Fruit fly (Drosophila melanogaster) whole organism, wandering third instar larva: ENCODE results near the gene Argl.

Experiments used
- CG32264 ChIP-seq: fragments of 200-800 bp; sonication (Bioruptor generic); optimal IDR thresholded peaks from 2 replicates; lab custom pipeline; 2016; ENCODE audit warnings: missing biosample characterization, missing genetic modification characterization
- CrebA ChIP-seq: fragments of 200-800 bp; sonication (Bioruptor generic); optimal IDR thresholded peaks from 2 replicates; lab custom pipeline; 2016; ENCODE audit warnings: missing biosample characterization, mild to moderate bottlenecking, missing genetic modification characterization, borderline replicate concordance
- Dfd ChIP-seq: fragments of >200 bp; optimal IDR thresholded peaks from 2 replicates; lab custom pipeline; 2017; ENCODE audit warnings: missing biosample characterization, missing genetic modification characterization
- Dif ChIP-seq: fragments of 200-275, 200-300 bp; sonication (Bioruptor generic); optimal IDR thresholded peaks from 2 replicates; lab custom pipeline; 2018; ENCODE audit warnings: missing biosample characterization, missing genetic modification characterization; ENCODE audit not compliant: partially characterized antibody
- HLH106 ChIP-seq: fragments of 200-800 bp; optimal IDR thresholded peaks from 3 replicates; lab custom pipeline; 2019; ENCODE audit warnings: missing biosample characterization, mild to moderate bottlenecking, missing genetic modification characterization, moderate library complexity
- Hnf4 ChIP-seq: fragments of 200-800 bp; sonication (Bioruptor generic); optimal IDR thresholded peaks from 2 replicates; lab custom pipeline; 2016; ENCODE audit warnings: missing biosample characterization, mild to moderate bottlenecking, missing genetic modification characterization
- Hr78 ChIP-seq: fragments of >200 bp; optimal IDR thresholded peaks from 2 replicates; lab custom pipeline; 2017; ENCODE audit warnings: missing biosample characterization, missing genetic modification characterization
- Hr83 ChIP-seq: fragments of 200-300 bp; sonication (Bioruptor generic); optimal IDR thresholded peaks from 2 replicates; lab custom pipeline; 2016; ENCODE audit warnings: missing biosample characterization, mild to moderate bottlenecking, missing genetic modification characterization, moderate library complexity; ENCODE audit not compliant: poor library complexity, severe bottlenecking
- Jra ChIP-seq: sonication (Bioruptor generic); optimal IDR thresholded peaks from 2 replicates; lab custom pipeline; 2016; ENCODE audit warnings: missing biosample characterization, missing genetic modification characterization
- Mio ChIP-seq: sonication (Bioruptor generic); optimal IDR thresholded peaks from 2 replicates; lab custom pipeline; 2016; ENCODE audit warnings: missing biosample characterization, missing genetic modification characterization
- Myc ChIP-seq: fragments of >200 bp; optimal IDR thresholded peaks from 2 replicates; lab custom pipeline; 2017
- N ChIP-seq: fragments of >200 bp; optimal IDR thresholded peaks from 2 replicates; lab custom pipeline; 2018; ENCODE audit warnings: missing biosample characterization, missing external identifiers, missing genetic modification characterization
- OdsH ChIP-seq: fragments of 200-800 bp; sonication (Bioruptor generic); optimal IDR thresholded peaks from 2 replicates; lab custom pipeline; 2016; ENCODE audit warnings: missing biosample characterization, mild to moderate bottlenecking, missing genetic modification characterization
- Rel ChIP-seq, 2 experiments: fragments of 200-800 bp; sonication (Bioruptor generic) in 1 of 2; optimal IDR thresholded peaks; 2 replicates in 1 of 2; 3 replicates in 1 of 2; lab custom pipeline; 2016 to 2019; ENCODE audit warnings: mild to moderate bottlenecking in 2 of 2, missing biosample characterization in 2 of 2, missing genetic modification characterization in 2 of 2, moderate library complexity in 1 of 2
- Sp1 ChIP-seq: fragments of 200-800 bp; sonication (Bioruptor generic); optimal IDR thresholded peaks from 3 replicates; lab custom pipeline; 2019; ENCODE audit warnings: missing biosample characterization, mild to moderate bottlenecking, missing genetic modification characterization, moderate library complexity
- Vsx2 ChIP-seq: fragments of 200-300, 225-300 bp; sonication (Bioruptor generic); optimal IDR thresholded peaks from 2 replicates; lab custom pipeline; 2018; ENCODE audit warnings: missing biosample characterization, missing genetic modification characterization; ENCODE audit not compliant: partially characterized antibody
- br ChIP-seq: fragments of 200-800 bp; sonication (Bioruptor generic); optimal IDR thresholded peaks from 2 replicates; lab custom pipeline; 2016; ENCODE audit warnings: missing biosample characterization, missing genetic modification characterization
- brk ChIP-seq: fragments of 200-800 bp; sonication (Bioruptor generic); optimal IDR thresholded peaks from 2 replicates; lab custom pipeline; 2016; ENCODE audit warnings: missing biosample characterization, mild to moderate bottlenecking, missing genetic modification characterization
- dl ChIP-seq, 2 experiments: fragments of 175-275, 200-275 bp in 1 of 2; fragments of 200-275 bp in 1 of 2; sonication (Bioruptor generic); optimal IDR thresholded peaks; lab custom pipeline; 2018; ENCODE audit warnings: mild to moderate bottlenecking in 2 of 2, missing biosample characterization in 2 of 2, missing genetic modification characterization in 2 of 2, moderate library complexity in 2 of 2; ENCODE audit not compliant: partially characterized antibody in 2 of 2, insufficient read depth in 1 of 2
- dmrt93B ChIP-seq: fragments of 200-800 bp; sonication (Bioruptor generic); optimal IDR thresholded peaks from 2 replicates; lab custom pipeline; 2018; ENCODE audit warnings: missing biosample characterization, mild to moderate bottlenecking, missing genetic modification characterization
- dsf ChIP-seq: sonication (Bioruptor generic); optimal IDR thresholded peaks from 2 replicates; lab custom pipeline; 2016; ENCODE audit warnings: missing biosample characterization, missing genetic modification characterization, borderline replicate concordance
- ey ChIP-seq: fragments of 200-800 bp; sonication (Bioruptor generic); optimal IDR thresholded peaks from 2 replicates; lab custom pipeline; 2016; ENCODE audit warnings: missing biosample characterization, missing genetic modification characterization
- foxo ChIP-seq, 2 experiments: fragments of 200-800 bp; sonication (Bioruptor generic); optimal IDR thresholded peaks; 2 replicates in 1 of 2; 3 replicates in 1 of 2; lab custom pipeline; 2016 to 2017; ENCODE audit warnings: missing biosample characterization in 2 of 2, missing genetic modification characterization in 2 of 2
- fru ChIP-seq: fragments of 200-800 bp; sonication (Bioruptor generic); optimal IDR thresholded peaks from 3 replicates; lab custom pipeline; 2016; ENCODE audit warnings: missing biosample characterization, mild to moderate bottlenecking, missing genetic modification characterization
- h ChIP-seq: fragments of 200-800 bp; sonication (Bioruptor generic); optimal IDR thresholded peaks from 3 replicates; lab custom pipeline; 2016; ENCODE audit warnings: missing biosample characterization, mild to moderate bottlenecking, missing genetic modification characterization
- jim ChIP-seq: fragments of 175-275, 200-325 bp; sonication (Bioruptor generic); optimal IDR thresholded peaks from 2 replicates; lab custom pipeline; 2016; ENCODE audit warnings: missing biosample characterization, mild to moderate bottlenecking, missing genetic modification characterization
- lola ChIP-seq: fragments of >200 bp; optimal IDR thresholded peaks from 2 replicates; lab custom pipeline; 2017; ENCODE audit warnings: missing biosample characterization, missing genetic modification characterization
- psq ChIP-seq: fragments of 200-800 bp; sonication (Bioruptor generic); optimal IDR thresholded peaks from 3 replicates; lab custom pipeline; 2017; ENCODE audit warnings: missing biosample characterization, mild to moderate bottlenecking, missing genetic modification characterization, moderate library complexity
- rgr ChIP-seq: fragments of 200-800 bp; sonication (Bioruptor generic); optimal IDR thresholded peaks from 3 replicates; lab custom pipeline; 2016; ENCODE audit warnings: missing biosample characterization, mild to moderate bottlenecking, missing genetic modification characterization
- sage ChIP-seq: fragments of 200-800 bp; sonication (Bioruptor generic); optimal IDR thresholded peaks from 2 replicates; lab custom pipeline; 2016; ENCODE audit warnings: missing biosample characterization, mild to moderate bottlenecking, missing genetic modification characterization
- sv ChIP-seq: fragments of 200-800 bp; sonication (Bioruptor generic); optimal IDR thresholded peaks from 3 replicates; lab custom pipeline; 2016; ENCODE audit warnings: missing biosample characterization, missing genetic modification characterization
- tai ChIP-seq: sonication (Bioruptor generic); optimal IDR thresholded peaks from 2 replicates; lab custom pipeline; 2016; ENCODE audit warnings: missing biosample characterization, missing genetic modification characterization
- usp ChIP-seq: fragments of >200 bp; optimal IDR thresholded peaks from 2 replicates; lab custom pipeline; 2017; ENCODE audit warnings: missing biosample characterization, missing genetic modification characterization

The Argl gene

DNA sequence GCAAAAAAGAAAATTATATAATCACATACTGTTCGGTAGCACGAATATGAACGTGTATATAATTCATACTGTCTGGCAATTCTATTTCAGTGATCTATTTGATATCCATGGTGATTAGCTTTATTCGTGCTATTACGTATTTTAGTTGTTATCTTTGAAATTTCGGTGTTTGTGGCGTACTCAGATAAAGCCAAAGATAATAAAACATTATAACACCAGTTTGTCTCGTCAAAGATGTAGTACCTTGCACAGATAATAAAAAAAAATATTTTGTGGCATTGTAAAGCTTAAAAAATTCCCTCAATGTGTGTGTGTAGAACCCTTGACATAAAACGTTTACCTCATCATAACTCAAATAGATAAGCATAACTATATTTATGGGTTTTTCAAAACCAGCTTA is 6.1 kb upstream of the Argl start:
- no peak for TF ChIP-seq Hr83
- no peak for TF ChIP-seq fru
- TF ChIP-seq Mio (GFP tag; lab: Kevin White, UChicago) = no peak
- TF ChIP-seq OdsH (GFP tag; lab: Kevin White, UChicago) = no peak
- TF ChIP-seq dsf = no peak
- no peak for TF ChIP-seq CrebA
- no peak for TF ChIP-seq dl (GFP tag; optimal IDR thresholded peaks at IDR 0.05; lab: Kevin White, UChicago; ENCODE audit: insufficient read depth in 1 of 2, partially characterized antibody in 2 of 2)
- no peak for TF ChIP-seq Myc (lab: Kevin White, UChicago)
- TF ChIP-seq usp (GFP tag; lab: Kevin White, UChicago) = no peak
- no peak for TF ChIP-seq CG32264 (GFP tag; lab: Kevin White, UChicago)
- TF ChIP-seq Jra = no peak
- TF ChIP-seq HLH106 (tag; lab: Kevin White, UChicago) = no peak
- no peak for TF ChIP-seq Dfd (GFP tag; lab: Kevin White, UChicago)

DNA sequence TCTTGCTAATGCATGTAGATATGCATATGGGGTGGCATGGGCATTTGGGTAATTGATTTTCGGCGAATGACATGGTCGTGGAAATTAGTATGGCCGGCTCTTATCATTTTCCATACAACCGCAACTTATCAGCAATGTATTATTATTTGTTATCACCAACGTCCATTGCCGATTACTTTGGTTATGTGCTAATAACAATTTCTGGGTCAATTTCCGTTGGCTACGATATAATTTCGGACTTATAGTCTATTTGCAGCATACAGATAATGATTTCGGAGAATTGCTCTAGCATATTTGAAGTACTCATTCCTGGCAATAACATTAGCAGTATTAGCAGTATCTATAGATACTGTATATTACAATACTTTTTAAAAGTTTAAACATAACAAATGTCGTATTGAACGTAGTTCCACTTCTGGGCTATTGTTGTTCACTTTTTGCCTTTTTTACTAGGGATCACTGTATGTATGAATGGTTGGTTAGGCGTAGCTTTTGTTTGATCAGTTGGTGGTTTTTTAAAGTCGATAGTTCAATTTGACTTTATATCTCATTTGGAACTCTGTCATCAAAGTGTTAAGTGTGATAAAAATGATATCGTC is 4.9 kb upstream of the Argl start, which contains the start of gene CG46397:
Gene CG46397, plus strand, starts transcription at position 549 of the 599 bp plus-strand sequence.
- TF ChIP-seq jim (GFP tag; lab: Kevin White, UChicago) = no peak
- no peak for TF ChIP-seq CG32264 (GFP tag; lab: Kevin White, UChicago)
- no peak for TF ChIP-seq sv (GFP tag; lab: Kevin White, UChicago)
- no peak for TF ChIP-seq rgr (GFP tag; lab: Kevin White, UChicago)
- no peak for TF ChIP-seq Myc (lab: Kevin White, UChicago)
- TF ChIP-seq Jra = no peak

DNA sequence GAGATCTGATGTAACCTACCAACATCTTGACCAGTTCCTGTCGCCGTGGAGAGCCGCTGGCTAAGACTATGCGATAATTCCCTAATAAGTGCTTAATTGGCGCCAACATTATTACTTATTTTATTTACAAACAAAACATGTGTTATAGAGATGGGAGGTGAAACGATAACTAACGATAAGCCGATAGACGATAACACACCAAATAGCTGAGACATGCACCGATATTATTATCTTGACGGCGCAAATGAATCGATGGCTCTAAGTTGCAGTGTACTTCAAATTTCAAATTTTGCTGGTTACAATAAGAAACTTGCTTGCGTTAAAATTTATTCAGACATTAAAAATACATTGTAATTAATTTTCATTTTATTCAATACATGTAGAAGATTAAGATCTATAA is 1.2 kb upstream of the Argl start, which contains the start of gene CG9515:
Gene CG9515, minus strand, starts transcription at position 148 of the 400 bp plus-strand sequence.
- TF ChIP-seq brk (peak; percentile 61), Sp1 (GFP tag; lab: Kevin White, UChicago) (no peak), Jra (no peak), CG32264 (GFP tag; lab: Kevin White, UChicago) (no peak), Myc (lab: Kevin White, UChicago) (no peak), dmrt93B (GFP tag; lab: Kevin White, UChicago) (no peak), lola (GFP tag; lab: Kevin White, UChicago) (no peak), Hnf4 (GFP tag; lab: Kevin White, UChicago) (peak; percentile 1), h (GFP tag; lab: Kevin White, UChicago) (no peak), Vsx2 (GFP tag; lab: Kevin White, UChicago) (no peak), sage (GFP tag; lab: Kevin White, UChicago) (peak; percentile 15), Rel (GFP tag; optimal IDR thresholded peaks at IDR 0.05; lab: Kevin White, UChicago) (no peak), Rel (tag; optimal IDR thresholded peaks at IDR 0.05; lab: Kevin White, UChicago) (peak; percentile 7)
- TF ChIP-seq, all 38 proteins: peak for 4

DNA sequence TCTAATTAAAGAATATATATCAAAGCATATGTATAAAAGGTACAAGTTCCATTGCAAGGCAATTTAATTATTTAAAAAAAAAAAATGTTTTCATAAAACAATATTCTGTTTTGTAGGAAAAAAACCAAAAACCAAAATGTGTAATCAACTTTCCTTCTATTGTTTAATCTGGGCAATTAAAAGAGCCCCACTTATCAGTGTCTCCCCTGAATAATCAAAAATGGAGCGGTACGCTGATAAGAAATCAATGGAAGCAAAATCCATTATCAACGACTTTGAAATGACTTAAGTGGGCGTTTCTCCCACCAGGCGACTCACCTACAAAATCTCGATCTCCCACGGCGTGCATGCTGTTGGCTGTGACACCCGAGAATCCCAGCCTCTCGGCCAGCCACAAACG is 1.2 kb downstream of the Argl start:
- TF ChIP-seq Myc (lab: Kevin White, UChicago) (no peak), rgr (GFP tag; lab: Kevin White, UChicago) (peak; percentile 30), N (GFP tag; lab: Kevin White, UChicago) (no peak), Rel (GFP tag; optimal IDR thresholded peaks at IDR 0.05; lab: Kevin White, UChicago) (no peak), Rel (tag; optimal IDR thresholded peaks at IDR 0.05; lab: Kevin White, UChicago) (peak; percentile 60)

DNA sequence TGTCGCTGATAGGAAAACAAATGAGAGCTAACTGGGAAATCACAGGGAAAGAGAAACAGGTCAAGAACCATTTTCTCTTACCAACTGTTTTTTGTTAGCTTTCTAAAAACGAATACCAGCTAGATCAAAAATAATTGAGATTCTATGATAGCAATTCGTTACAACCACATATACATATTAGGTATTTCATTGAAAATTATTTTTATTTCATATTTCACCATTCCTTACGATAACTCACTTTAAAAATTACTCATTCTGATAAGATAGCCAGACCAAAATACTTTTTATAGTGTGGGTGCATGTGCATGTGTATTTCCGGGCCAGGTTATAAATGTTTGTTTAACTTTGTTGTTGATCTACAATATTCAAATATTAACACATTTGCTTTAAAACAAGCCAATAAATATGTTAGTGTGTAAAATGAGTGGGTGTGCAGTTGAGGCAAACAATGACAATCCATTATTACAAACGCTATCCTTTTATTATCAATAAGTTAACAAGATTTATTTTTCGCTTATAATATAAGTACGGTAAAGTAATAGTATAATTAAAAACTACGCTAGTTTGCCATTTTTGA is 4.0 kb downstream of the Argl start:
- TF ChIP-seq Vsx2 (GFP tag; lab: Kevin White, UChicago) (no peak), fru (no peak), Jra (no peak), tai (GFP tag; lab: Kevin White, UChicago) (peak; percentile 25), dsf (no peak), Rel (GFP tag; optimal IDR thresholded peaks at IDR 0.05; lab: Kevin White, UChicago) (no peak), Rel (tag; optimal IDR thresholded peaks at IDR 0.05; lab: Kevin White, UChicago) (peak; percentile 73)

DNA sequence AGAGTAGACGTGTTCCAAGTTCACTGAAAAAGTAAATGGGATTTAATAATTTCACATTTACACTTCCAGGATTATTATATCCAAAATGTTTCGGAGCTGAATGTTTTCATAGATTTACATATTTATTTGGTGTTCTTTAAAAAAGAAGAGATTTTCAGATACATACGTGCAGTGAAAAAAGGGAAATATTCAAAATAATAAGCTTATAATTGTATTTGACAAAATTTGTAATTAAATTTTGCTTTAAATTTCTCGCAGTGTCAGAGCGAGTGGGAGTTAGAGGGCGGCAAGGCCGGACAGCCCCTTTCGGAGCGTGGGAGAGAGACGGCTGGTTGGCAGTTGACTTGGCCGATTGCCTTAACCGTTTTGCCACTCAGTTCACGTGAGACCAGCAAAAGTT is 4.9 kb downstream of the Argl start, which contains the start of gene Tsp29Fb:
Gene Tsp29Fb, plus strand, starts transcription at position 388 of the 400 bp plus-strand sequence.
- TF ChIP-seq brk (peak; percentile 67), psq (GFP tag; lab: Kevin White, UChicago) (peak; percentile 64), CG32264 (GFP tag; lab: Kevin White, UChicago) (peak; percentile 24), Myc (lab: Kevin White, UChicago) (no peak), Hnf4 (GFP tag; lab: Kevin White, UChicago) (peak; percentile 55), N (GFP tag; lab: Kevin White, UChicago) (no peak), foxo (GFP tag; optimal IDR thresholded peaks at IDR 0.05; lab: Kevin White, UChicago) (peak in 1 of 2 experiments; percentile 87), sv (GFP tag; lab: Kevin White, UChicago) (peak; percentile 58), HLH106 (tag; lab: Kevin White, UChicago) (peak; percentile 88), Sp1 (GFP tag; lab: Kevin White, UChicago) (peak; percentile 87), Hr78 (no peak), Rel (GFP tag; optimal IDR thresholded peaks at IDR 0.05; lab: Kevin White, UChicago) (no peak), Rel (tag; optimal IDR thresholded peaks at IDR 0.05; lab: Kevin White, UChicago) (peak; percentile 55), fru (peak; percentile 82), CrebA (no peak), tai (GFP tag; lab: Kevin White, UChicago) (peak; percentile 39), h (GFP tag; lab: Kevin White, UChicago) (peak; percentile 87), dmrt93B (GFP tag; lab: Kevin White, UChicago) (peak; percentile 52), br (GFP tag; lab: Kevin White, UChicago) (peak; percentile 78), dl (GFP tag; optimal IDR thresholded peaks at IDR 0.05; lab: Kevin White, UChicago; ENCODE audit: insufficient read depth in 1 of 2, partially characterized antibody in 2 of 2) (no peak), Dif (GFP tag; lab: Kevin White, UChicago) (peak; percentile 52), jim (GFP tag; lab: Kevin White, UChicago) (no peak), ey (GFP tag; lab: Kevin White, UChicago) (peak; percentile 80), lola (GFP tag; lab: Kevin White, UChicago) (no peak)
